Fruit fly (Drosophila melanogaster): Measurements from ENCODE around the gene Sem1.

Sem1 gene

DNA sequence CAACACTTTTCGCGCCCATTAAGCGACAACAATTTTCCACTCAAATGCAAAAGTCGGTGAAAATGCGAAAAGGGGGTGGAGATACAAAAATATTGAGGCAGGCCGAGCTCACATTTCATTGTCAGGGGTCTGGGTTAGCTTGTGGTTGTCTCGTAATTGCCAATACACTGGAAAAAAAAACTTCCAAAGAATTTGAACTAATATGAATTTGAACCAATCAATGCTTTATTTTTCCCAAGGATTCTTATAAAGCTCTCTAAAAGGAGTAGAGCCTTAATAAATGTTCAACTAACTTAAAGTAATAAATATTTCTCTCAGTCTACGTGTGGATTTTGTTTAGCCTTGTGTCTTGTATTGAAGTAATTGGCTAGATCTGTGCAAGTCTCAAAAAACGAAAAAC, 9.2 kb downstream of the Sem1 start:
- TF ChIP-seq CG1621 (tag; optimal IDR thresholded peaks at IDR 0.05), result no peak
- TF ChIP-seq CG6163 (GFP tag; IDR thresholded peaks at IDR 0.05), result peak; percentile 77; the same call in 2 of the 3 replicates
- peak; percentile 32 for TF ChIP-seq CG10669 (GFP tag; optimal IDR thresholded peaks at IDR 0.05)
- TF ChIP-seq eg (GFP tag; IDR thresholded peaks at IDR 0.05), result peak; percentile 82
- peak; percentile 52 for TF ChIP-seq Lpt (GFP tag; optimal IDR thresholded peaks at IDR 0.05)
- TF ChIP-seq svp (GFP tag), result no peak
- TF ChIP-seq dsx (GFP tag; optimal IDR thresholded peaks at IDR 0.05; ENCODE audit: poor library complexity, severe bottlenecking), result peak; percentile 9
- no peak for TF ChIP-seq fd85E (GFP tag; optimal IDR thresholded peaks at IDR 0.05)
- peak; percentile 80 for TF ChIP-seq CG32006 (GFP tag; optimal IDR thresholded peaks at IDR 0.05)
- peak in 1 of 2 experiments; percentile 46 for TF ChIP-seq salr (GFP tag; optimal IDR thresholded peaks at IDR 0.05)
- peak; percentile 21 for TF ChIP-seq CG10631 (GFP tag; optimal IDR thresholded peaks at IDR 0.05)
- TF ChIP-seq Blimp-1 (GFP tag; optimal IDR thresholded peaks at IDR 0.05), result no peak
- peak; percentile 15 for TF ChIP-seq Eip75B (GFP tag; optimal IDR thresholded peaks at IDR 0.05)
- TF ChIP-seq ss (GFP tag; optimal IDR thresholded peaks at IDR 0.05), result no peak
- TF ChIP-seq CG15336 (GFP tag; IDR thresholded peaks at IDR 0.05), result peak; percentile 77
- TF ChIP-seq CG16779 (tag; optimal IDR thresholded peaks at IDR 0.05), result no peak
- peak; percentile 14 for TF ChIP-seq CG31627 (GFP tag; optimal IDR thresholded peaks at IDR 0.05)
- TF ChIP-seq Hr38 (GFP tag; optimal IDR thresholded peaks at IDR 0.05), result no peak
- TF ChIP-seq CG6276 (GFP tag; optimal IDR thresholded peaks at IDR 0.05), result peak; percentile 53
- no peak for TF ChIP-seq CG9139 (GFP tag; optimal IDR thresholded peaks at IDR 0.05)
- peak; percentile 56 for TF ChIP-seq OdsH (GFP tag; optimal IDR thresholded peaks at IDR 0.05)
- no peak for TF ChIP-seq CG8319 (GFP tag; optimal IDR thresholded peaks at IDR 0.05)
- TF ChIP-seq CG11294 (GFP tag; IDR thresholded peaks at IDR 0.05), result peak; percentile 58
- peak; percentile 14 for TF ChIP-seq spab (GFP tag; optimal IDR thresholded peaks at IDR 0.05)
- peak; percentile 52 for TF ChIP-seq CG3919 (GFP tag; optimal IDR thresholded peaks at IDR 0.05)
- TF ChIP-seq achi (GFP tag; optimal IDR thresholded peaks at IDR 0.05), result peak; percentile 44
- peak; percentile 48 for TF ChIP-seq dac (GFP tag; optimal IDR thresholded peaks at IDR 0.05)
- TF ChIP-seq fd59A (GFP tag; optimal IDR thresholded peaks at IDR 0.05), result no peak
- TF ChIP-seq Gug (GFP tag; IDR thresholded peaks at IDR 0.05), result peak; percentile 59
- TF ChIP-seq CG11762 (GFP tag; optimal IDR thresholded peaks at IDR 0.05; ENCODE audit: insufficient read depth), result peak; percentile 21
- TF ChIP-seq Sox14 (GFP tag; optimal IDR thresholded peaks at IDR 0.05), result peak; percentile 22
- peak; percentile 26 for TF ChIP-seq topi (GFP tag; optimal IDR thresholded peaks at IDR 0.05)
- TF ChIP-seq Met (GFP tag; optimal IDR thresholded peaks at IDR 0.05), result no peak
- TF ChIP-seq fkh (GFP tag; optimal IDR thresholded peaks at IDR 0.05), result no peak
- TF ChIP-seq net (GFP tag; optimal IDR thresholded peaks at IDR 0.05), result peak; percentile 26
- no peak for TF ChIP-seq Sox15 (GFP tag; optimal IDR thresholded peaks at IDR 0.05)
- TF ChIP-seq Ets21C (GFP tag; optimal IDR thresholded peaks at IDR 0.05), result no peak
- TF ChIP-seq cyc (GFP tag; optimal IDR thresholded peaks at IDR 0.05), result no peak
- peak; percentile 1 for TF ChIP-seq CG7368 (GFP tag; optimal IDR thresholded peaks at IDR 0.05)
- peak; percentile 1 for TF ChIP-seq CG8632 (GFP tag; optimal IDR thresholded peaks at IDR 0.05)
- TF ChIP-seq CG6854 (GFP tag; optimal IDR thresholded peaks at IDR 0.05), result no peak
- TF ChIP-seq Sox102F (GFP tag; optimal IDR thresholded peaks at IDR 0.05), result no peak
- peak; percentile 75 for TF ChIP-seq CG8119 (GFP tag; IDR thresholded peaks at IDR 0.05)
- peak; percentile 8 for TF ChIP-seq Hr39 (GFP tag; optimal IDR thresholded peaks at IDR 0.05)
- TF ChIP-seq esn (GFP tag; optimal IDR thresholded peaks at IDR 0.05), result no peak
- no peak for TF ChIP-seq Eip93F (GFP tag; optimal IDR thresholded peaks at IDR 0.05)
- peak; percentile 81 for TF ChIP-seq Hr4 (GFP tag; optimal IDR thresholded peaks at IDR 0.05)
- TF ChIP-seq CG6792 (GFP tag; optimal IDR thresholded peaks at IDR 0.05), result peak; percentile 10
- no peak for TF ChIP-seq CG6808 (GFP tag; optimal IDR thresholded peaks at IDR 0.05)
- TF ChIP-seq CG3032 (tag; optimal IDR thresholded peaks at IDR 0.05), result peak; percentile 13
- peak; percentile 36 for TF ChIP-seq Ets96B (tag; optimal IDR thresholded peaks at IDR 0.05)
- TF ChIP-seq CG34406 (GFP tag; optimal IDR thresholded peaks at IDR 0.05), result no peak
